Worm (Caenorhabditis elegans) whole organism, L1 larva: ENCODE measurements around the gene B0507.9.

Experiments
- C04F5.9 ChIP-seq: sonication (generic microtip); optimal IDR thresholded peaks from 2 replicates; lab custom pipeline; 2016; ENCODE audit warnings: missing genetic modification characterization, missing compliant biosample characterization
- C16A3.4 ChIP-seq: fragments of 150-350 bp; optimal IDR thresholded peaks from 2 replicates; lab custom pipeline; 2014; ENCODE audit warnings: missing biosample characterization, missing genetic modification characterization
- F16B12.6 ChIP-seq: fragments of 150-350 bp; optimal IDR thresholded peaks from 2 replicates; lab custom pipeline; 2014; ENCODE audit warnings: missing biosample characterization, missing genetic modification characterization
- ama-1 ChIP-seq: fragments of 150-350 bp; optimal IDR thresholded peaks from 2 replicates; lab custom pipeline; 2014
- blmp-1 ChIP-seq: fragments of 150-350 bp; optimal IDR thresholded peaks from 2 replicates; lab custom pipeline; 2014; ENCODE audit warnings: missing biosample characterization, missing genetic modification characterization
- ceh-63 ChIP-seq: fragments of 200-800 bp; sonication (Bioruptor generic); optimal IDR thresholded peaks from 2 replicates; lab custom pipeline; 2018; ENCODE audit warnings: mild to moderate bottlenecking, missing genetic modification characterization, missing compliant biosample characterization
- ceh-8 ChIP-seq: fragments of 200-800 bp; sonication (Bioruptor generic); optimal IDR thresholded peaks from 2 replicates; lab custom pipeline; 2018; ENCODE audit warnings: mild to moderate bottlenecking, missing genetic modification characterization, moderate library complexity, missing compliant biosample characterization
- ces-1 ChIP-seq: fragments of 150-350 bp; optimal IDR thresholded peaks from 2 replicates; lab custom pipeline; 2014; ENCODE audit warnings: missing biosample characterization, missing genetic modification reagents, missing genetic modification characterization
- dpl-1 ChIP-seq, 3 experiments: fragments of 150-350 bp in 2 of 3; sonication (generic microtip) in 1 of 3; optimal IDR thresholded peaks; 2 replicates each; lab custom pipeline; 2014 to 2017; ENCODE audit warnings: missing biosample characterization in 3 of 3, missing genetic modification characterization in 3 of 3, missing genetic modification reagents in 3 of 3
- dsc-1 ChIP-seq: sonication (generic microtip); optimal IDR thresholded peaks from 2 replicates; lab custom pipeline; 2016; ENCODE audit warnings: mild to moderate bottlenecking, missing genetic modification characterization, missing compliant biosample characterization
- elt-2 ChIP-seq: sonication (generic microtip); optimal IDR thresholded peaks from 2 replicates; lab custom pipeline; 2016; ENCODE audit warnings: missing genetic modification characterization, mild to moderate bottlenecking, inconsistent platforms, missing compliant biosample characterization, missing genetic modification reagents
- ets-5 ChIP-seq: fragments of 200-800 bp; sonication (Bioruptor generic); IDR thresholded peaks from 2 replicates; pipeline ENCODE4 v1.3.6; 2022; ENCODE audit warnings: missing genetic modification characterization, missing compliant biosample characterization
- fkh-10 ChIP-seq: sonication (generic microtip); optimal IDR thresholded peaks from 2 replicates; lab custom pipeline; 2017; ENCODE audit warnings: missing biosample characterization, missing genetic modification reagents, missing genetic modification characterization
- fos-1 ChIP-seq: fragments of 150-350 bp; optimal IDR thresholded peaks from 2 replicates; lab custom pipeline; 2014; ENCODE audit warnings: missing biosample characterization, missing genetic modification characterization
- hlh-4 ChIP-seq: sonication (generic microtip); optimal IDR thresholded peaks from 2 replicates; lab custom pipeline; 2016; ENCODE audit warnings: mild to moderate bottlenecking, missing genetic modification characterization, missing compliant biosample characterization
- irx-1 ChIP-seq: sonication (generic microtip); optimal IDR thresholded peaks from 2 replicates; lab custom pipeline; 2016; ENCODE audit warnings: missing genetic modification characterization, missing compliant biosample characterization
- isw-1 ChIP-seq: fragments of 200-800 bp; sonication (Bioruptor generic); IDR thresholded peaks from 2 replicates; pipeline ENCODE4 v1.3.6; 2022; ENCODE audit warnings: missing genetic modification characterization, missing compliant biosample characterization
- lin-14 ChIP-seq: fragments of 200-800 bp; sonication (Bioruptor generic); optimal IDR thresholded peaks from 2 replicates; lab custom pipeline; 2018; ENCODE audit warnings: mild to moderate bottlenecking, missing genetic modification characterization, moderate library complexity, missing compliant biosample characterization
- lin-15B ChIP-seq: fragments of 150-350 bp; sonication (generic microtip); optimal IDR thresholded peaks from 3 replicates; lab custom pipeline; 2014; ENCODE audit warnings: missing biosample characterization, missing genetic modification characterization
- lin-35 ChIP-seq, 2 experiments: fragments of 150-350 bp; optimal IDR thresholded peaks; 2 replicates each; lab custom pipeline; 2014; ENCODE audit warnings: missing biosample characterization in 2 of 2, missing genetic modification characterization in 2 of 2, missing genetic modification reagents in 2 of 2
- lsy-2 ChIP-seq, 2 experiments: fragments of 150-350 bp; optimal IDR thresholded peaks; 2 replicates each; lab custom pipeline; 2014; ENCODE audit warnings: missing biosample characterization in 2 of 2, missing genetic modification characterization in 2 of 2
- mab-9 ChIP-seq: fragments of 200-800 bp; sonication (Bioruptor generic); IDR thresholded peaks from 2 replicates; pipeline ENCODE4 v1.3.6; 2022; ENCODE audit warnings: missing genetic modification reagents, missing genetic modification characterization, missing compliant biosample characterization
- mdl-1 ChIP-seq, 2 experiments: fragments of 150-350 bp; optimal IDR thresholded peaks; 2 replicates each; lab custom pipeline; 2014 to 2017; ENCODE audit warnings: missing biosample characterization in 2 of 2, missing genetic modification characterization in 2 of 2, inconsistent platforms in 1 of 2
- nhr-20 ChIP-seq: sonication (generic microtip); optimal IDR thresholded peaks from 2 replicates; lab custom pipeline; 2016; ENCODE audit warnings: mild to moderate bottlenecking, missing genetic modification characterization, missing compliant biosample characterization
- nhr-237 ChIP-seq: fragments of 150-350 bp; optimal IDR thresholded peaks from 2 replicates; lab custom pipeline; 2014; ENCODE audit warnings: missing biosample characterization, missing genetic modification characterization
- nhr-47 ChIP-seq: sonication (generic microtip); optimal IDR thresholded peaks from 2 replicates; lab custom pipeline; 2016; ENCODE audit warnings: mild to moderate bottlenecking, missing genetic modification characterization, moderate library complexity, missing compliant biosample characterization
- pqm-1 ChIP-seq: sonication (generic microtip); optimal IDR thresholded peaks from 3 replicates; lab custom pipeline; 2017; ENCODE audit warnings: missing biosample characterization, missing genetic modification characterization
- skn-1 ChIP-seq: fragments of 150-350 bp; optimal IDR thresholded peaks from 2 replicates; lab custom pipeline; 2014; ENCODE audit warnings: missing biosample characterization, missing genetic modification characterization
- snpc-4 ChIP-seq: fragments of 150-350 bp; optimal IDR thresholded peaks from 2 replicates; lab custom pipeline; 2014; ENCODE audit warnings: missing biosample characterization, missing genetic modification characterization
- sox-4 ChIP-seq: sonication (generic microtip); optimal IDR thresholded peaks from 2 replicates; lab custom pipeline; 2016; ENCODE audit warnings: missing genetic modification characterization, missing compliant biosample characterization
- sptf-1 ChIP-seq: fragments of 150-350 bp; optimal IDR thresholded peaks from 2 replicates; lab custom pipeline; 2014; ENCODE audit warnings: missing biosample characterization, missing genetic modification characterization
- sup-37 ChIP-seq: fragments of 200-800 bp; sonication (Bioruptor generic); optimal IDR thresholded peaks from 2 replicates; lab custom pipeline; 2018; ENCODE audit warnings: mild to moderate bottlenecking, missing genetic modification characterization, missing compliant biosample characterization
- tbx-2 ChIP-seq: sonication (generic microtip); optimal IDR thresholded peaks from 2 replicates; lab custom pipeline; 2016; ENCODE audit warnings: missing genetic modification characterization, missing compliant biosample characterization
- tlp-1 ChIP-seq: fragments of 150-350 bp; optimal IDR thresholded peaks from 2 replicates; lab custom pipeline; 2014; ENCODE audit warnings: missing biosample characterization, missing genetic modification characterization
- unc-30 ChIP-seq: sonication (generic microtip); optimal IDR thresholded peaks from 2 replicates; lab custom pipeline; 2017; ENCODE audit warnings: missing biosample characterization, missing genetic modification characterization
- vab-15 ChIP-seq: sonication (generic microtip); optimal IDR thresholded peaks from 2 replicates; lab custom pipeline; 2017; ENCODE audit warnings: missing genotype, mild to moderate bottlenecking, missing genetic modification characterization, missing compliant biosample characterization
- xbp-1 ChIP-seq: sonication (generic microtip); optimal IDR thresholded peaks from 2 replicates; lab custom pipeline; 2016; ENCODE audit warnings: missing genetic modification characterization, missing compliant biosample characterization
- zag-1 ChIP-seq: fragments of 150-350 bp; optimal IDR thresholded peaks from 2 replicates; lab custom pipeline; 2014; ENCODE audit warnings: missing biosample characterization, missing genetic modification characterization
- ztf-11 ChIP-seq, 2 experiments: sonication (generic microtip); optimal IDR thresholded peaks; 2 replicates each; lab custom pipeline; 2016 to 2017; ENCODE audit warnings: missing genetic modification characterization in 2 of 2, missing biosample characterization in 1 of 2, missing compliant biosample characterization in 1 of 2

The B0507.9 gene

ce11 chrV:8800978-8801559 is 35.2 kb upstream of the B0507.9 start, which contains the start of gene magu-2:
magu-2 (minus strand) TSS chrV:8801028.
- peak; percentile 55 for TF ChIP-seq lin-14 (GFP tag; lab: Kevin White, UChicago)
- no peak for TF ChIP-seq dpl-1 (GFP tag; optimal IDR thresholded peaks at IDR 0.05; lab: Kevin White, UChicago)
- TF ChIP-seq fkh-10 (GFP tag; lab: Kevin White, UChicago), result peak; percentile 84

ce11 chrV:8799293-8799812 is 33.5 kb upstream of the B0507.9 start:
- TF ChIP-seq sptf-1 (tag; lab: Kevin White, UChicago) (no peak), elt-2 (tag; lab: Kevin White, UChicago) (no peak), ceh-63 (no peak), C04F5.9 (tag; lab: Kevin White, UChicago) (no peak), lin-14 (GFP tag; lab: Kevin White, UChicago) (peak; percentile 30), snpc-4 (tag; lab: Kevin White, UChicago) (no peak), nhr-20 (tag; lab: Kevin White, UChicago) (no peak), ceh-8 (no peak), mdl-1 (tag; optimal IDR thresholded peaks at IDR 0.05; lab: Kevin White, UChicago) (no peak), pqm-1 (tag; lab: Kevin White, UChicago) (no peak), ztf-11 (tag; optimal IDR thresholded peaks at IDR 0.05; lab: Kevin White, UChicago) (no peak), irx-1 (tag; lab: Kevin White, UChicago) (no peak), xbp-1 (tag; lab: Kevin White, UChicago) (no peak), nhr-237 (tag; lab: Kevin White, UChicago) (no peak), fos-1 (tag; lab: Kevin White, UChicago) (no peak), ces-1 (GFP tag; lab: Kevin White, UChicago) (no peak), tbx-2 (no peak), mab-9 (GFP tag; lab: Robert Waterston, UW) (no peak), vab-15 (tag; lab: Kevin White, UChicago) (no peak), lin-15B (tag; lab: Kevin White, UChicago) (no peak), lsy-2 (tag; optimal IDR thresholded peaks at IDR 0.05; lab: Kevin White, UChicago) (peak in 1 of 2 experiments; percentile 13), blmp-1 (tag; lab: Kevin White, UChicago) (peak; percentile 30)

DNA sequence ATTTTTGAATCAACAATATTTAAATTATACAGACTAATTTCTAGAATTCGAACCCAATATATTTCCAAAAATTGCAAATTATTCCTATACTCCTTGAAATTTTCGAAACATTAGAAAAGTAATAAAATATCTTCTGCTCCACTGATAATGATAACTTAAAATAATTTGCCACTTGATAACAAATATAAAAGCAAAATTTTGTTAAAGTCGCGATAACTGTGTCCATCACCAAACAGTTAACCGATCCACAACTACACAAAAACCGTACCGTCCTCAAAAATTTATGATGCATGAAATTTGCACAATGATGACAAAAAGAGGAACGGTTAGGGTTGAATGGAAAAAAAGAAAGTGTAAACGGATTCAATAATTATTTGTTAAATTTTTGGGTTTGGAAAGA is 32.6 kb upstream of the B0507.9 start:
- TF ChIP-seq hlh-4 (tag; lab: Kevin White, UChicago) (no peak), skn-1 (no peak), sox-4 (tag; lab: Kevin White, UChicago) (no peak), isw-1 (GFP tag; lab: Robert Waterston, UW) (no peak), nhr-47 (tag; lab: Kevin White, UChicago) (no peak), elt-2 (tag; lab: Kevin White, UChicago) (no peak), ets-5 (GFP tag; lab: Robert Waterston, UW) (no peak), C16A3.4 (no peak), zag-1 (tag; lab: Kevin White, UChicago) (no peak), mdl-1 (tag; optimal IDR thresholded peaks at IDR 0.05; lab: Kevin White, UChicago) (no peak), tlp-1 (no peak), dsc-1 (no peak), ces-1 (GFP tag; lab: Kevin White, UChicago) (no peak), ama-1 (no peak), vab-15 (tag; lab: Kevin White, UChicago) (no peak), lin-35 (GFP tag; optimal IDR thresholded peaks at IDR 0.05; lab: Kevin White, UChicago) (no peak), ceh-63 (no peak), unc-30 (tag; lab: Kevin White, UChicago) (no peak), F16B12.6 (tag; lab: Kevin White, UChicago) (no peak), sup-37 (GFP tag; lab: Kevin White, UChicago) (no peak)
